Fruit fly (Drosophila melanogaster): ENCODE results near the gene repo.

The repo gene

DNA sequence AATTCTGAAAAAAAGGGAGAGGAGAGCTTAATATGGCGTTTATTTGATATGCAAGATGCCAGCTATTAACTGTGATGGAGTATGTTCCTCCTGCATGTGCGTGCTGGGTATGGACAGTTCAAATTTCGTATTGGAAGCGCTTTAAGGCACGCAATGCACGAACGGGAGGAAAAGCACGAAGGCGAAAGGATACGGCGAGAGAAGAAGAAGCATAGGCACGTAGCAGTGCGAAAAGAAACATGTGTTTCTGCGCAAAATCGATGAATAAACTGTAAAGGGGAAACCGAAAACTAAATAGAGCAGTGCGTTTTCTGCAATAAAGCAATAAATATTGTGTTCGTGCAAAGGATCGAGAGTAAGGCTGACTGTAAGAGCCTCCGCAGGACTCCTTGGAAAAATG, 20.1 kb upstream of the repo start, which contains the start of gene CG14314:
TSS of gene CG14314 (plus strand) at position 243 of the 400 bp plus-strand sequence.
- TF ChIP-seq ewg (GFP tag; optimal IDR thresholded peaks at IDR 0.05) (peak; percentile 92), br (optimal IDR thresholded peaks at IDR 0.05) (no peak), onecut (GFP tag; IDR thresholded peaks at IDR 0.05) (peak; percentile 93), CG3163 (GFP tag; optimal IDR thresholded peaks at IDR 0.05) (no peak), aop (GFP tag; IDR thresholded peaks at IDR 0.05) (no peak), nerfin-2 (GFP tag; IDR thresholded peaks at IDR 0.05; ENCODE audit: partially characterized antibody) (0 out of 2 replicates have a peak, but pooled peaks have one; percentile 34), Nf-YC (tag; optimal IDR thresholded peaks at IDR 0.05) (no peak), E2f2 (GFP tag; IDR thresholded peaks at IDR 0.05) (peak; percentile 14), Pdp1 (GFP tag; optimal IDR thresholded peaks at IDR 0.05) (no peak), wor (GFP tag; IDR thresholded peaks at IDR 0.05) (no peak), CG6654 (GFP tag; optimal IDR thresholded peaks at IDR 0.05) (no peak), CG6175 (GFP tag; IDR thresholded peaks at IDR 0.05) (no peak), CG7987 (GFP tag; optimal IDR thresholded peaks at IDR 0.05) (no peak), CG8388 (GFP tag; optimal IDR thresholded peaks at IDR 0.05) (no peak), Dp (GFP tag; optimal IDR thresholded peaks at IDR 0.05) (peak; percentile 36), unc-4 (GFP tag; IDR thresholded peaks at IDR 0.05; ENCODE audit: partially characterized antibody) (peak; percentile 16; the same call in 1 of the 2 replicates), D19A (tag; optimal IDR thresholded peaks at IDR 0.05) (no peak), CG12942 (GFP tag; optimal IDR thresholded peaks at IDR 0.05) (no peak), CG6765 (GFP tag; optimal IDR thresholded peaks at IDR 0.05) (no peak), MBD-R2 (GFP tag; IDR thresholded peaks at IDR 0.05) (0 out of 2 replicates have a peak, but pooled peaks have one; percentile 36), CG12769 (tag; optimal IDR thresholded peaks at IDR 0.05) (no peak), gsb (GFP tag; IDR thresholded peaks at IDR 0.05) (no peak), gce (GFP tag; IDR thresholded peaks at IDR 0.05) (no peak), CTCF (GFP tag; optimal IDR thresholded peaks at IDR 0.05) (no peak), CG13123 (GFP tag; optimal IDR thresholded peaks at IDR 0.05) (no peak), Fer3 (tag; optimal IDR thresholded peaks at IDR 0.05) (no peak), tin (GFP tag; optimal IDR thresholded peaks at IDR 0.05) (no peak), salm (tag; optimal IDR thresholded peaks at IDR 0.05) (no peak), NC2α (GFP tag; optimal IDR thresholded peaks at IDR 0.05) (no peak), C15 (GFP tag; IDR thresholded peaks at IDR 0.05) (no peak), ttk (GFP tag; IDR thresholded peaks at IDR 0.05) (no peak), CG9797 (GFP tag; optimal IDR thresholded peaks at IDR 0.05) (no peak), lbe (GFP tag; optimal IDR thresholded peaks at IDR 0.05) (no peak), pzg (GFP tag; optimal IDR thresholded peaks at IDR 0.05) (peak; percentile 1), inv (GFP tag; IDR thresholded peaks at IDR 0.05; ENCODE audit: partially characterized antibody) (peak; percentile 39; the same call in 1 of the 2 replicates), amos (GFP tag; IDR thresholded peaks at IDR 0.05; ENCODE audit: partially characterized antibody) (peak; percentile 67; the same call in 1 of the 2 replicates), cas (GFP tag; IDR thresholded peaks at IDR 0.05) (no peak), Bgb (GFP tag; IDR thresholded peaks at IDR 0.05; ENCODE audit: partially characterized antibody) (peak; percentile 56; the same call in 1 of the 2 replicates), odd (GFP tag; optimal IDR thresholded peaks at IDR 0.05) (no peak), sug (tag; optimal IDR thresholded peaks at IDR 0.05) (no peak), run (tag; optimal IDR thresholded peaks at IDR 0.05) (no peak), dmrt99B (tag; optimal IDR thresholded peaks at IDR 0.05) (no peak), CG14965 (GFP tag; optimal IDR thresholded peaks at IDR 0.05; ENCODE audit: borderline replicate concordance) (no peak), CG11247 (GFP tag; IDR thresholded peaks at IDR 0.05) (no peak), dysf (GFP tag; IDR thresholded peaks at IDR 0.05) (no peak), Ets65A (GFP tag) (peak; percentile 95), CG17385 (GFP tag; optimal IDR thresholded peaks at IDR 0.05) (peak; percentile 53), Ets97D (GFP tag; optimal IDR thresholded peaks at IDR 0.05) (no peak), Gug (GFP tag; IDR thresholded peaks at IDR 0.05) (no peak), Dip3 (GFP tag; optimal IDR thresholded peaks at IDR 0.05) (no peak), CG7271 (tag; optimal IDR thresholded peaks at IDR 0.05) (no peak), CG2116 (GFP tag; optimal IDR thresholded peaks at IDR 0.05) (no peak)
